Fruit fly (Drosophila melanogaster) whole organism, adult: ENCODE measurements around the gene GC2.
"Not testable (repeated sequence)": the region's sequence is repeated elsewhere in the genome, so short reads cannot be mapped to it uniquely, and the experiment has no call there.

Source experiments
- CG11617 ChIP-seq: fragments of 200-800 bp; sonication (Bioruptor generic); optimal IDR thresholded peaks from 2 replicates; lab custom pipeline; 2017; ENCODE audit warnings: mild to moderate bottlenecking, missing biosample characterization, missing genetic modification reagents, missing genetic modification characterization
- CG12768 ChIP-seq: fragments of 200-800 bp; sonication (Bioruptor generic); optimal IDR thresholded peaks from 2 replicates; lab custom pipeline; 2017; ENCODE audit warnings: missing biosample characterization, missing genetic modification characterization, mild to moderate bottlenecking, moderate library complexity, missing genetic modification reagents
- CG14711 ChIP-seq: fragments of 200-800 bp; sonication (Bioruptor generic); optimal IDR thresholded peaks from 2 replicates; lab custom pipeline; 2018; ENCODE audit warnings: missing biosample characterization, mild to moderate bottlenecking, missing genetic modification characterization, moderate library complexity
- CG1620 ChIP-seq: fragments of 200-800 bp; sonication (Bioruptor generic); optimal IDR thresholded peaks from 2 replicates; lab custom pipeline; 2016; ENCODE audit warnings: missing biosample characterization, missing genetic modification characterization
- CG33017 ChIP-seq: fragments of 200-800 bp; sonication (Bioruptor generic); optimal IDR thresholded peaks from 2 replicates; lab custom pipeline; 2018; ENCODE audit warnings: missing biosample characterization, mild to moderate bottlenecking, missing genetic modification characterization, moderate library complexity
- CG5204 ChIP-seq: fragments of 200-800 bp; sonication (Bioruptor generic); optimal IDR thresholded peaks from 2 replicates; lab custom pipeline; 2016; ENCODE audit warnings: missing biosample characterization, missing genetic modification characterization
- CG7045 ChIP-seq: fragments of 200-800 bp; sonication (Bioruptor generic); optimal IDR thresholded peaks from 2 replicates; lab custom pipeline; 2017; ENCODE audit warnings: missing biosample characterization, mild to moderate bottlenecking, missing genetic modification characterization
- CG7101 ChIP-seq: fragments of 200-800 bp; sonication (Bioruptor generic); optimal IDR thresholded peaks from 2 replicates; lab custom pipeline; 2018; ENCODE audit warnings: missing biosample characterization, mild to moderate bottlenecking, missing genetic modification characterization, moderate library complexity
- Clk ChIP-seq: fragments of 200-800 bp; sonication (Bioruptor generic); optimal IDR thresholded peaks from 2 replicates; lab custom pipeline; 2017; ENCODE audit warnings: missing biosample characterization, missing genetic modification characterization
- Crg-1 ChIP-seq: fragments of 200-800 bp; sonication (Bioruptor generic); optimal IDR thresholded peaks from 2 replicates; lab custom pipeline; 2016; ENCODE audit warnings: missing biosample characterization, missing genetic modification characterization
- Hr96 ChIP-seq: fragments of 200-800 bp; sonication (Bioruptor generic); optimal IDR thresholded peaks from 2 replicates; lab custom pipeline; 2016; ENCODE audit warnings: missing biosample characterization, missing genetic modification characterization
- Mnt ChIP-seq: fragments of 200-800 bp; sonication (Bioruptor generic); optimal IDR thresholded peaks from 2 replicates; lab custom pipeline; 2016; ENCODE audit warnings: missing biosample characterization, mild to moderate bottlenecking, missing genetic modification characterization
- bab1 ChIP-seq: fragments of 200-800 bp; sonication (Bioruptor generic); optimal IDR thresholded peaks from 3 replicates; lab custom pipeline; 2019; ENCODE audit warnings: missing biosample characterization, mild to moderate bottlenecking, missing genetic modification characterization, moderate library complexity
- cic ChIP-seq: fragments of 200-800 bp; sonication (Bioruptor generic); optimal IDR thresholded peaks from 2 replicates; lab custom pipeline; 2017; ENCODE audit warnings: missing biosample characterization, mild to moderate bottlenecking, missing genetic modification characterization, moderate library complexity
- cnc ChIP-seq, 2 experiments: fragments of >200 bp; optimal IDR thresholded peaks; 2 replicates each; lab custom pipeline; 2017
- kay ChIP-seq: fragments of 200-800 bp; sonication (Bioruptor generic); peaks from one replicate; lab custom pipeline; 2016; ENCODE audit warnings: missing biosample characterization, missing genetic modification characterization, borderline replicate concordance
- ovo ChIP-seq: fragments of 200-800 bp; sonication (Bioruptor generic); optimal IDR thresholded peaks from 2 replicates; lab custom pipeline; 2016; ENCODE audit warnings: missing biosample characterization, missing genetic modification characterization
- pad ChIP-seq: fragments of 200-800 bp; sonication (Bioruptor generic); optimal IDR thresholded peaks from 3 replicates; lab custom pipeline; 2017; ENCODE audit warnings: missing biosample characterization, missing genetic modification characterization, mild to moderate bottlenecking, moderate library complexity, missing genetic modification reagents
- tj ChIP-seq: fragments of 200-800 bp; sonication (Bioruptor generic); optimal IDR thresholded peaks from 3 replicates; lab custom pipeline; 2017; ENCODE audit warnings: missing biosample characterization, mild to moderate bottlenecking, missing genetic modification characterization, moderate library complexity
- toe ChIP-seq: fragments of 200-800 bp; sonication (Bioruptor generic); optimal IDR thresholded peaks from 2 replicates; lab custom pipeline; 2016; ENCODE audit warnings: missing biosample characterization, missing genetic modification characterization

Gene GC2

dm6 chr3R:11947079-11947869 lies 24.2 kb upstream of the GC2 start:
- TF ChIP-seq bab1 (peak; percentile 24), ovo (GFP tag; lab: Kevin White, UChicago) (peak; percentile 93), pad (GFP tag; lab: Kevin White, UChicago) (peak; percentile 92), tj (peak; percentile 87), kay (GFP tag; lab: Kevin White, UChicago) (no peak)

dm6 chr3R:11947959-11948358 lies 23.5 kb upstream of the GC2 start:
- no peak for TF ChIP-seq CG7045 (GFP tag; lab: Kevin White, UChicago)
- TF ChIP-seq ovo (GFP tag; lab: Kevin White, UChicago), result no peak
- TF ChIP-seq cic (GFP tag; lab: Kevin White, UChicago), result no peak

- TF ChIP-seq CG14711, result no peak
- no peak for TF ChIP-seq CG1620 (GFP tag; lab: Kevin White, UChicago)
- TF ChIP-seq Mnt (GFP tag; lab: Kevin White, UChicago), result peak; percentile 41
- TF ChIP-seq CG7045 (GFP tag; lab: Kevin White, UChicago), result no peak
- TF ChIP-seq bab1, result no peak
- TF ChIP-seq tj, result peak; percentile 49
These were observed 22.6 kb upstream of the GC2 start, which contains the start of gene Cad87A for dm6 chr3R:11948903-11949358. Gene Cad87A, minus strand, starts transcription at chr3R:11949129.

- TF ChIP-seq CG33017 (tag; lab: Kevin White, UChicago), result no peak
- peak; percentile 35 for TF ChIP-seq ovo (GFP tag; lab: Kevin White, UChicago)
- peak; percentile 16 for TF ChIP-seq CG5204 (GFP tag; lab: Kevin White, UChicago)
- no peak for TF ChIP-seq CG1620 (GFP tag; lab: Kevin White, UChicago)
- TF ChIP-seq CG11617 (GFP tag; lab: Kevin White, UChicago), result no peak
- TF ChIP-seq CG12768 (GFP tag; lab: Kevin White, UChicago), result no peak
- no peak for TF ChIP-seq toe
These were observed 22.0 kb upstream of the GC2 start, which contains the start of gene CG31211 for dm6 chr3R:11949387-11950029. Gene CG31211, plus strand, starts transcription at chr3R:11949680.

- TF ChIP-seq cnc (optimal IDR thresholded peaks at IDR 0.05; lab: Kevin White, UChicago); pad (GFP tag; lab: Kevin White, UChicago); CG14711: not testable (repeated sequence)
These were observed 15.1 kb upstream of the GC2 start, which contains the start of gene Hsp70Aa for dm6 chr3R:11956444-11956843. Gene Hsp70Aa, minus strand, starts transcription at chr3R:11956544.

- TF ChIP-seq CG11617 (GFP tag; lab: Kevin White, UChicago), result no peak
- no peak for TF ChIP-seq kay (GFP tag; lab: Kevin White, UChicago)
- TF ChIP-seq Mnt (GFP tag; lab: Kevin White, UChicago), result no peak
- TF ChIP-seq tj, result no peak
- no peak for TF ChIP-seq pad (GFP tag; lab: Kevin White, UChicago)
- TF ChIP-seq Hr96 (GFP tag; lab: Kevin White, UChicago), result no peak
- no peak for TF ChIP-seq ovo (GFP tag; lab: Kevin White, UChicago)
- TF ChIP-seq CG7101 (tag; lab: Kevin White, UChicago), result no peak
- TF ChIP-seq CG1620 (GFP tag; lab: Kevin White, UChicago), result no peak
- TF ChIP-seq CG33017 (tag; lab: Kevin White, UChicago), result no peak
- no peak for TF ChIP-seq cnc (optimal IDR thresholded peaks at IDR 0.05; lab: Kevin White, UChicago)
- TF ChIP-seq cic (GFP tag; lab: Kevin White, UChicago), result no peak
- TF ChIP-seq toe, result no peak
- TF ChIP-seq Clk (GFP tag; lab: Kevin White, UChicago), result no peak
- TF ChIP-seq CG14711, result no peak
- TF ChIP-seq bab1, result no peak
- TF ChIP-seq CG5204 (GFP tag; lab: Kevin White, UChicago), result no peak
- TF ChIP-seq CG7045 (GFP tag; lab: Kevin White, UChicago), result no peak
- TF ChIP-seq CG12768 (GFP tag; lab: Kevin White, UChicago), result no peak
These were observed 14.1 kb upstream of the GC2 start for dm6 chr3R:11957388-11957787.

dm6 chr3R:11958235-11958634 lies 13.3 kb upstream of the GC2 start, which contains the start of gene Hsp70Ab:
Gene Hsp70Ab, plus strand, starts transcription at chr3R:11958535.
- TF ChIP-seq Crg-1 (GFP tag; lab: Kevin White, UChicago); Hr96 (GFP tag; lab: Kevin White, UChicago); cnc (optimal IDR thresholded peaks at IDR 0.05; lab: Kevin White, UChicago): not testable (repeated sequence)
